Worm (Caenorhabditis elegans): ENCODE measurements around the gene T01G5.7.
A peak's percentile ranks its signal among the peaks of the same experiment; 100 is the strongest.

The T01G5.7 gene

DNA sequence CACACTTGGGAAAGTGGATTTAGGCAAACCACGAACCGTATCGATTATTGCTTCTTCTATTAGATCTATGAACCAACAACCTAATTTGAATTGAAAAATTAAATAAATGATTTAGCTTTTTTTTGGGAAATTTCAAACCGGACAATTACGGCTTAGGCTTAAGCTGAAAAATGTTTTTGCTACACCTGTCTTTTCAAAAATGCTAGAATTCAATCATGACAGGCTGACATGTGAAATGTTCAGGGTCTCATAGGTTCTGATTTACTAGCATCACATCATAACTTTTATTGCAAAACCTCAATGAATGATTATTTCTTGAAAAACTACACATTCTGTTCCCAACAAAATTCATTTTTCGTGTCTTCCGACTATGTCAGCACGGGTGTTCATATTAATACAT lies 41.5 kb downstream of the T01G5.7 start, which contains the start of gene srh-55:
srh-55 (plus strand) TSS at position 301 of the 400 bp plus-strand sequence.
- TF ChIP-seq aptf-2 (GFP tag; conservative IDR thresholded peaks at IDR 0.05) (no peak), tlf-1 (GFP tag; optimal IDR thresholded peaks at IDR 0.05) (no peak), nhr-90 (tag; optimal IDR thresholded peaks at IDR 0.05) (no peak), hmg-1.2 (GFP tag; IDR thresholded peaks at IDR 0.05) (no peak), die-1 (tag; optimal IDR thresholded peaks at IDR 0.05) (no peak), ceh-40 (GFP tag; IDR thresholded peaks at IDR 0.05) (no peak), mxl-1 (tag; optimal IDR thresholded peaks at IDR 0.05) (no peak), ceh-79 (tag; optimal IDR thresholded peaks at IDR 0.05) (no peak), hlh-12 (tag; optimal IDR thresholded peaks at IDR 0.05) (no peak), Y53F4B.3 (GFP tag; IDR thresholded peaks at IDR 0.05) (no peak), C06A6.2 (GFP tag; conservative IDR thresholded peaks at IDR 0.05) (no peak), rpc-1 (optimal IDR thresholded peaks at IDR 0.05) (no peak), rpc-1 (tag; optimal IDR thresholded peaks at IDR 0.05) (no peak), Y56A3A.18 (GFP tag; IDR thresholded peaks at IDR 0.05) (no peak)

ce11 chrV:15156504-15156903 lies 44.7 kb downstream of the T01G5.7 start:
- no peak for TF ChIP-seq let-526 (GFP tag; IDR thresholded peaks at IDR 0.05)
- peak; percentile 25; the same call in 1 of the 2 replicates for TF ChIP-seq ceh-100 (GFP tag; IDR thresholded peaks at IDR 0.05)
- no peak for TF ChIP-seq K12H6.12 (tag; optimal IDR thresholded peaks at IDR 0.05)
- TF ChIP-seq ztf-28 (GFP tag; IDR thresholded peaks at IDR 0.05): 0 out of 2 replicates have a peak, but pooled peaks have one; percentile 53
- no peak for TF ChIP-seq lin-54 (GFP tag; optimal IDR thresholded peaks at IDR 0.05)
- no peak for TF ChIP-seq mes-4 (tag; optimal IDR thresholded peaks at IDR 0.05)
- TF ChIP-seq nhr-90 (tag; optimal IDR thresholded peaks at IDR 0.05): peak; percentile 17
- TF ChIP-seq ceh-40 (GFP tag; IDR thresholded peaks at IDR 0.05): no peak
- peak; percentile 68; the same call in 1 of the 2 replicates for TF ChIP-seq pbrm-1 (GFP tag; IDR thresholded peaks at IDR 0.05)
- peak; percentile 75 for TF ChIP-seq D2030.7 (GFP tag; IDR thresholded peaks at IDR 0.05)
- TF ChIP-seq rpc-1 (optimal IDR thresholded peaks at IDR 0.05): peak; percentile 55
- TF ChIP-seq rpc-1 (tag; optimal IDR thresholded peaks at IDR 0.05): peak; percentile 79
- TF ChIP-seq ztf-26 (tag; optimal IDR thresholded peaks at IDR 0.05): no peak
- no peak for TF ChIP-seq B0336.3 (GFP tag; IDR thresholded peaks at IDR 0.05)
- no peak for TF ChIP-seq Y53G8AR.9 (GFP tag; conservative IDR thresholded peaks at IDR 0.05)
- no peak for TF ChIP-seq ama-1 (optimal IDR thresholded peaks at IDR 0.05)
- no peak for TF ChIP-seq ama-1 (GFP tag; optimal IDR thresholded peaks at IDR 0.05)
- TF ChIP-seq attf-5 (GFP tag; optimal IDR thresholded peaks at IDR 0.05): peak; percentile 38
- peak; percentile 78 for TF ChIP-seq B0261.1 (tag; optimal IDR thresholded peaks at IDR 0.05)
- TF ChIP-seq somi-1 (GFP tag; optimal IDR thresholded peaks at IDR 0.05): no peak
- no peak for TF ChIP-seq rec-8 (tag; optimal IDR thresholded peaks at IDR 0.05)
- peak; percentile 17 for TF ChIP-seq snpc-1.1 (tag; optimal IDR thresholded peaks at IDR 0.05; ENCODE audit: insufficient read depth)
- TF ChIP-seq hmg-1.2 (GFP tag; IDR thresholded peaks at IDR 0.05): peak; percentile 62; the same call in 1 of the 2 replicates
- no peak for TF ChIP-seq lsl-1 (GFP tag; optimal IDR thresholded peaks at IDR 0.05)
- TF ChIP-seq cebp-2 (GFP tag; IDR thresholded peaks at IDR 0.05): no peak
- no peak for TF ChIP-seq tbx-9 (tag; optimal IDR thresholded peaks at IDR 0.05; ENCODE audit: borderline replicate concordance)
- TF ChIP-seq lir-1 (GFP tag; conservative IDR thresholded peaks at IDR 0.05): no peak; the same call in 1 of the 2 replicates
- no peak for TF ChIP-seq B0035.1 (tag; optimal IDR thresholded peaks at IDR 0.05)
- peak; percentile 87 for TF ChIP-seq tbp1 (GFP tag; optimal IDR thresholded peaks at IDR 0.05)
- no peak; the same call in 1 of the 2 replicates for TF ChIP-seq lin-26 (GFP tag; IDR thresholded peaks at IDR 0.05)
- TF ChIP-seq F23B12.7 (tag; optimal IDR thresholded peaks at IDR 0.05; ENCODE audit: insufficient read depth): peak; percentile 77
- TF ChIP-seq aptf-3 (GFP tag; IDR thresholded peaks at IDR 0.05): no peak
- TF ChIP-seq Y79H2A.3 (GFP tag; conservative IDR thresholded peaks at IDR 0.05): no peak
- TF ChIP-seq lsy-27 (tag; optimal IDR thresholded peaks at IDR 0.05; ENCODE audit: borderline replicate concordance, insufficient read depth): peak; percentile 2
- no peak for TF ChIP-seq F49E8.2 (tag; optimal IDR thresholded peaks at IDR 0.05; ENCODE audit: insufficient read depth)
- TF ChIP-seq die-1 (tag; optimal IDR thresholded peaks at IDR 0.05): peak; percentile 41
- no peak for TF ChIP-seq ets-4 (GFP tag; optimal IDR thresholded peaks at IDR 0.05)
- peak; percentile 78 for TF ChIP-seq him-1 (tag; optimal IDR thresholded peaks at IDR 0.05)
